Fruit fly (Drosophila melanogaster) Kc167 (cell line): ENCODE measurements around the gene cact.

Experiments used
- Myc ChIP-seq: fragments of >200 bp; optimal IDR thresholded peaks from 2 replicates; lab custom pipeline; 2017; ENCODE audit warnings: missing external identifiers
- Sin3A ChIP-seq: fragments of >200 bp; optimal IDR thresholded peaks from 2 replicates; lab custom pipeline; 2018; ENCODE audit warnings: missing external identifiers
- h ChIP-seq: fragments of >200 bp; optimal IDR thresholded peaks from 3 replicates; lab custom pipeline; 2018; ENCODE audit warnings: missing external identifiers
- insv ChIP-seq: fragments of >200 bp; optimal IDR thresholded peaks from 3 replicates; lab custom pipeline; 2018; ENCODE audit warnings: missing external identifiers

DNA sequence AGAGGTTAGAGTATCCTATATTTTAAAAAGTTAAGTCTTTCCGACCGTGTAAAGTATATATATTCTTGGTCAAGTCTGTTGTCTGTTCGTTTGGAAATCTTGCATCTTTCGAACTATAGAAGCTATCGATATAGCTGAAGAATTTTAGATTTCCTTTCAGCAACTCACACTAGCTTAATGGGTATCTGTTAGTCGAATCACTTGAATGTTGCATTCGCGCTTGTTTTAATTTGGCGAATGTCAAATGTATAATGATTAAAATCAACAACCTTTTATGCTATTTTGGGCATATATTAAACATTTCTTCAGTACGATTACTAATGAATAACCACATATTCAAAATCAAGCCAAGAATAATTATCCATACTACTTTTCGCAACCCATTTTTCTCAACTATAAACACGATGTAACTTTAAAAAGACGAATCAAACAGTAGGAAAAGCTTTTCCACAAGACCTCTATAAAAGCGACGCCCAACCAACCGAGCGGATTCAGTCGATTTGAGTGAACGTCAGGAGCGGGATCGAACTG, 32.2 kb downstream of the cact start, which contains the start of gene Cyp303a1:
- TF ChIP-seq insv (no peak), Myc (lab: Kevin White, UChicago) (no peak), Sin3A (lab: Kevin White, UChicago) (no peak), h (lab: Kevin White, UChicago) (no peak)
